Fruit fly (Drosophila melanogaster): ENCODE results near the gene CG14569.

Gene CG14569

DNA sequence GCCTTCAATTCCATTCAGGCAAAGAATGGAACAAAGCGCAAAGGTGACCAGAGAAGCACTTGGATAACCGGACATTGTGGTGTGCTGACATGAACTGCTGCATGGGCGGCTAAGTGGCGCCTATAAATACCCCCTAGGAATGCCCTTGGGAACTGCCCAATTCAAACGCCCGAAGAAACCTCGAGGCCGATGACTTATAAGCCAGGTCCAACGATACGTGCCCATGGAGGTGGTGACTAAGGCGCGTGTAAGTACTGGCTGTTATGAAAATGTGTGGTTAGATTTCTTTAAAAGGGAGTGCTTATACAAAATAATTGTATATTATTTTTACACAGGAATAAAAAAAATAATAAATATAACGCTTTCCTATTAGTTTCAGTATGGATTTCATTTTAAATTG, 996 bp downstream of the CG14569 start, which contains the start of gene CG14570:
Gene CG14570 (minus strand): TSS at position 101 of the 400 bp plus-strand sequence.
- TF ChIP-seq CG8301 (tag; optimal IDR thresholded peaks at IDR 0.05): no peak
- TF ChIP-seq CG17806 (tag; optimal IDR thresholded peaks at IDR 0.05): no peak
- no peak for TF ChIP-seq CG32121 (GFP tag; IDR thresholded peaks at IDR 0.05)
- TF ChIP-seq CG14655 (GFP tag; optimal IDR thresholded peaks at IDR 0.05): no peak
- no peak for TF ChIP-seq Pif1B (GFP tag; optimal IDR thresholded peaks at IDR 0.05)

DNA sequence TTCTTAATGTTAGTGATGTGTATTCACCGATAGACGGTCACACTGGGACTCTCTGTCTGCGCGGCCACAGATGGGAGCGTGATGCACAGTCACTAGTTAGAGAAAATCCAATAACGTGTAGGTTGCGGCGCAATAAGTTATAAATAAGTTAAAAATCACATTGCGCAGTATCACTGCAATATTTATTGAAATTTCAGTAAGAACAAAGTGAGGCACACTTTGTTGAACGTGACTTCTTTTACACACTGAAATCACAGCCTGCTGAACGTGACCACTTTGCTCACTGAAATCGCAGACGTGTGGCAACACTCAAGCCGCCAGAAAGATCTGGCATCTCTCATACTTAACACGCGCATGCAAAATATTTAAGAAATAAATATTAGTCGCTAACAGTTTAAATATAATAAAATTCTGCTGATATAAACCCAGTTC, 2.7 kb downstream of the CG14569 start, which contains the start of the genes CG11247 and Polr2H:
Gene CG11247 (minus strand): TSS at position 191 of the 432 bp plus-strand sequence.
Gene Polr2H (plus strand): TSS at position 317 of the 432 bp plus-strand sequence.
- TF ChIP-seq CG4496 (GFP tag; IDR thresholded peaks at IDR 0.05) (peak; percentile 92), EcR (GFP tag; optimal IDR thresholded peaks at IDR 0.05) (no peak), Pif1B (GFP tag; optimal IDR thresholded peaks at IDR 0.05) (peak; percentile 68), Ets98B (GFP tag; IDR thresholded peaks at IDR 0.05) (peak; percentile 89), CG8159 (tag; optimal IDR thresholded peaks at IDR 0.05) (peak; percentile 75), CG9948 (tag; optimal IDR thresholded peaks at IDR 0.05) (peak; percentile 81), CG13204 (GFP tag; optimal IDR thresholded peaks at IDR 0.05) (no peak), CG34367 (tag; optimal IDR thresholded peaks at IDR 0.05) (peak; percentile 77), CG12605 (GFP tag; IDR thresholded peaks at IDR 0.05) (peak; percentile 63; the same call in 1 of the 2 replicates), CG17806 (tag; optimal IDR thresholded peaks at IDR 0.05) (peak; percentile 78), rn (GFP tag; IDR thresholded peaks at IDR 0.05) (peak; percentile 87), fd96Ca (GFP tag; IDR thresholded peaks at IDR 0.05) (peak; percentile 94), CG14655 (GFP tag; optimal IDR thresholded peaks at IDR 0.05) (peak; percentile 79), Snoo (tag; optimal IDR thresholded peaks at IDR 0.05) (peak; percentile 74), CG32121 (GFP tag; IDR thresholded peaks at IDR 0.05) (peak; percentile 87), Pif1A (GFP tag; optimal IDR thresholded peaks at IDR 0.05) (peak; percentile 82), D1 (tag; optimal IDR thresholded peaks at IDR 0.05) (peak; percentile 63), CG10348 (GFP tag; IDR thresholded peaks at IDR 0.05) (peak; percentile 83), CG8301 (tag; optimal IDR thresholded peaks at IDR 0.05) (peak; percentile 80), gl (tag; optimal IDR thresholded peaks at IDR 0.05) (peak; percentile 44), CG15710 (tag; optimal IDR thresholded peaks at IDR 0.05) (peak; percentile 81)

DNA sequence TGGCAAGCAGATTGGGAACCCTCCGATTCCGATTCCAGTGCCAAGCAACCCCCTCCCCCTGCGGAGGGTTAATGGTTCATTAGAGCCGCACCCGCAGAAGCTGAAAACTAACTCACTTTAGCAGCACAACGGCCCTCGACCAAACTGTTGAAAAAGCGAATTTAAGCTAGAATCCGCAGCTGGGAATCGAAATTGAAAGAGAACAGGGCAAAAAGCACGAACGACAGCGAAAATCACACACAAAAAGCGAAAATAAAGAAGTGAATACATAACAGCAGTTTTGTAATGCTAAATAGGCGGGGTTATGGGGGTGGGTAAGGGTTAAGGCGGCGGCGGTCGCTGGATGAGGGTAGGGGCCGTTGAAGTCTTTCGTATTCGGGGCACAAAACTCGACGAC, 3.6 kb downstream of the CG14569 start:
- TF ChIP-seq fd96Ca (GFP tag; IDR thresholded peaks at IDR 0.05) (no peak), CG34367 (tag; optimal IDR thresholded peaks at IDR 0.05) (no peak), CG32121 (GFP tag; IDR thresholded peaks at IDR 0.05) (no peak), CG8301 (tag; optimal IDR thresholded peaks at IDR 0.05) (no peak), gl (tag; optimal IDR thresholded peaks at IDR 0.05) (no peak), CG14655 (GFP tag; optimal IDR thresholded peaks at IDR 0.05) (no peak), D1 (tag; optimal IDR thresholded peaks at IDR 0.05) (no peak), Pif1A (GFP tag; optimal IDR thresholded peaks at IDR 0.05) (no peak), Snoo (tag; optimal IDR thresholded peaks at IDR 0.05) (no peak), CG13204 (GFP tag; optimal IDR thresholded peaks at IDR 0.05) (no peak), EcR (GFP tag; optimal IDR thresholded peaks at IDR 0.05) (no peak), CG4496 (GFP tag; IDR thresholded peaks at IDR 0.05) (no peak), CG8159 (tag; optimal IDR thresholded peaks at IDR 0.05) (no peak)

DNA sequence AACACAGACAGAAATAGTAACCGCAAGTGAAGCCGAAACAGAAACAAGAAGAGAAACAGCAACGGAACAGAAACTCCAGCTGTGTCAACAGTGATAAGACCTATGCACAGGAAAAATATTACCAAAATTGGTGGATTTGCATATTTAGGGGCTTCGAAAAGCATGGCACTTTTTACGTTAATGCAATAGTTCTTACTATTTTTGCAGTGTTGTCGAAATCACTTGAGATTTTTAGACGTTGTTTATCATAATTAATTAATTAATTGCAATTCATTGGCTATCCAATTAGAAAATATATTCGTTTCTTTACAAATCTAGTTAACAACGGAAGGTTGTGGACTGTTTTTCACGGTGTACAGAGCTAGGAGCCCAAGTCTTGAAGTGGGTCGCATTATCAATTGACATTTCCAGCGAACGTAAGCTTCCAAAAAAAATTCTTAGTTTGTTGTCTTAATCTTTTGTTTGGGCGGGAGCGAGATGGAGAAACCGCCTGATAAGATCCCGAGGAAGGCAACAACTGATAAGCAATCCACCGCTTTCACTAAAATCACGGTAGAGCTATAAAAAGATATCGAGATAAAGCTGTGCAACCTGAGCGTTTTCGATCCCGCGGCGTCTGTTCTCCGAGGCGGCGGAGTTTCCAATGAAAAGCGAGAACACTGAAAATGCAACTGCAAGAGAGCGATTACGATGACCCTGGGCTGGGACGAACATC, 4.2 kb downstream of the CG14569 start:
- TF ChIP-seq fd96Ca (GFP tag; IDR thresholded peaks at IDR 0.05): no peak
- TF ChIP-seq Snoo (tag; optimal IDR thresholded peaks at IDR 0.05): no peak
- no peak for TF ChIP-seq CG4496 (GFP tag; IDR thresholded peaks at IDR 0.05)
- TF ChIP-seq Pif1A (GFP tag; optimal IDR thresholded peaks at IDR 0.05): no peak
- no peak for TF ChIP-seq CG15710 (tag; optimal IDR thresholded peaks at IDR 0.05)
- no peak for TF ChIP-seq CG8159 (tag; optimal IDR thresholded peaks at IDR 0.05)
- no peak for TF ChIP-seq Pif1B (GFP tag; optimal IDR thresholded peaks at IDR 0.05)
- TF ChIP-seq CG9948 (tag; optimal IDR thresholded peaks at IDR 0.05): no peak
- TF ChIP-seq CG10348 (GFP tag; IDR thresholded peaks at IDR 0.05): no peak
- no peak for TF ChIP-seq CG14655 (GFP tag; optimal IDR thresholded peaks at IDR 0.05)
- TF ChIP-seq EcR (GFP tag; optimal IDR thresholded peaks at IDR 0.05): no peak
- no peak for TF ChIP-seq CG8301 (tag; optimal IDR thresholded peaks at IDR 0.05)
- no peak for TF ChIP-seq rn (GFP tag; IDR thresholded peaks at IDR 0.05)
- TF ChIP-seq D1 (tag; optimal IDR thresholded peaks at IDR 0.05): no peak
- TF ChIP-seq CG12605 (GFP tag; IDR thresholded peaks at IDR 0.05): no peak
- no peak for TF ChIP-seq CG13204 (GFP tag; optimal IDR thresholded peaks at IDR 0.05)

DNA sequence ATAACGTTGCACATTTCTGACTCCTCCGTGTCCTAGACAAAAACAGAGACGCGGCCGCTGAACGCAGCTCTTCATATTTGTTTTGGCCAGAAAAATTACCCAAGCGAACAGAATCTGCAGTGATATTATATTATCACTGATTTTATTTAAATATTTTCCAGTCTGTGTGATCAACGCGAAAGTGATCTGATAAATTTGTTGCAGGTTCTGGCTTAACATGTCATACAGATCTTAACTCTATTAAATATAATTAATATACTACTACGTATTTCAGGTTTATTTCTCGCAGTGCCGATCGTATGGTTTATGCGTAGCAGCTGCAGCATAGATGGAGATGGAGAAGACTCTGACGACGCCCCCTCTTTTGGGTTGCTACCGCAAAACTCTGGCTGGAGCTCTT, 10.5 kb downstream of the CG14569 start:
- TF ChIP-seq CG14655 (GFP tag; optimal IDR thresholded peaks at IDR 0.05) (peak; percentile 72), CG10348 (GFP tag; IDR thresholded peaks at IDR 0.05) (no peak), CG15710 (tag; optimal IDR thresholded peaks at IDR 0.05) (peak; percentile 63), CG34367 (tag; optimal IDR thresholded peaks at IDR 0.05) (peak; percentile 74), gl (tag; optimal IDR thresholded peaks at IDR 0.05) (peak; percentile 36), Pif1A (GFP tag; optimal IDR thresholded peaks at IDR 0.05) (peak; percentile 60), CG4496 (GFP tag; IDR thresholded peaks at IDR 0.05) (no peak), CG9948 (tag; optimal IDR thresholded peaks at IDR 0.05) (peak; percentile 73), CG32121 (GFP tag; IDR thresholded peaks at IDR 0.05) (no peak), D1 (tag; optimal IDR thresholded peaks at IDR 0.05) (peak; percentile 12), EcR (GFP tag; optimal IDR thresholded peaks at IDR 0.05) (no peak), CG8159 (tag; optimal IDR thresholded peaks at IDR 0.05) (peak; percentile 79), Ets98B (GFP tag; IDR thresholded peaks at IDR 0.05) (no peak), CG12605 (GFP tag; IDR thresholded peaks at IDR 0.05) (no peak), CG17806 (tag; optimal IDR thresholded peaks at IDR 0.05) (peak; percentile 79), CG13204 (GFP tag; optimal IDR thresholded peaks at IDR 0.05) (no peak), Pif1B (GFP tag; optimal IDR thresholded peaks at IDR 0.05) (peak; percentile 65), Snoo (tag; optimal IDR thresholded peaks at IDR 0.05) (no peak), rn (GFP tag; IDR thresholded peaks at IDR 0.05) (no peak), fd96Ca (GFP tag; IDR thresholded peaks at IDR 0.05) (no peak), CG8301 (tag; optimal IDR thresholded peaks at IDR 0.05) (peak; percentile 27)
